Fruit fly (Drosophila melanogaster): Measurements from ENCODE around the gene CG14708.
A peak's percentile ranks its signal among the peaks of the same experiment; 100 is the strongest.

The CG14708 gene

DNA sequence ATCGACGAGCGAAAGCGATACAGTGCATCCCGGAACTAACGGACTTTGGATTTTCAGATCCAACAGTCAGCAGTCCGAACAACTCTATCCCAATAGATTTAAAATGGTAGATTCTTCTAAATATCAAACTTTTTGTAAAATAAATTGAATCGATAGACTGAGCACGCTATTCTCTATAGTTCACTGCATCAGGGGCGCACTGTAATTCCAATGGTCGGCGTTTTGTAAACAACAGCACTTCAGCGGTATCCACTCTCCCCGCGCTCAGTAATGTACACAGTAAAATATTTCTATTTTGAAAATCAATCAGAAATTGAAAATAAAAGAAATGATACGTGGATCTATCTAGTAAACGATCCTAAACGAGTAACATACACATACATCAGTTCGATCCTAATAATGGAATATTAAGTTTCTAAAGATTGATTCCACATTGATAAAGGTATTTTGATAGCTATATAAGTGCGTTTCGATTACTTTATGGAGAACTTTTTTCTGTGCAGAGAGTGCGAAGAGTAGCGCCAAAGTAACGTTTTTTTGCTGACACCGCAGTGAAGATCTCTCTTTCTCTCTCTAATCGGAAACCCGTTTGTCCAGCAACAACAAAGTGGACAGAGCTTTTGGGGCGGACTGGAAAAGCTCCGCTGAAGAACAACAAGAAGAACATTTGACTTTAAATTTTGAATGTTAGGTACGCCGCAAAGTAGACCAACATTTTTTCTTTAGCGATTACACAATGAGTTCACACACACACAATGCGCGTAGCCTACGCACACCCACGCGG lies 8.6 kb downstream of the CG14708 start (continued):
- TF ChIP-seq CG32767 (GFP tag; IDR thresholded peaks at IDR 0.05), result peak; percentile 68; the same call in 1 of the 2 replicates
- TF ChIP-seq hbn (GFP tag; IDR thresholded peaks at IDR 0.05; ENCODE audit: partially characterized antibody), result no peak
- peak; percentile 76 for TF ChIP-seq CG8281 (tag; optimal IDR thresholded peaks at IDR 0.05)
- peak; percentile 85 for TF ChIP-seq tx (GFP tag; optimal IDR thresholded peaks at IDR 0.05)
- peak; percentile 89 for TF ChIP-seq CG3847 (GFP tag; IDR thresholded peaks at IDR 0.05)
- TF ChIP-seq yki (optimal IDR thresholded peaks at IDR 0.05), result no peak
- TF ChIP-seq Nf-YC (tag; optimal IDR thresholded peaks at IDR 0.05), result peak; percentile 88
- peak; percentile 93 for TF ChIP-seq CG15269 (tag; optimal IDR thresholded peaks at IDR 0.05)
- peak; percentile 87 for TF ChIP-seq exex (tag; optimal IDR thresholded peaks at IDR 0.05)
- TF ChIP-seq Optix (GFP tag; IDR thresholded peaks at IDR 0.05), result peak; percentile 79
- peak; percentile 96 for TF ChIP-seq Meics (GFP tag; optimal IDR thresholded peaks at IDR 0.05)
- peak; percentile 97 for TF ChIP-seq Camta (GFP tag; optimal IDR thresholded peaks at IDR 0.05)
- TF ChIP-seq Fer3 (tag; optimal IDR thresholded peaks at IDR 0.05), result peak; percentile 94
- TF ChIP-seq sima (GFP tag; optimal IDR thresholded peaks at IDR 0.05), result peak; percentile 80
- TF ChIP-seq knrl (GFP tag; IDR thresholded peaks at IDR 0.05; ENCODE audit: partially characterized antibody), result no peak
- TF ChIP-seq ato (GFP tag; IDR thresholded peaks at IDR 0.05; ENCODE audit: partially characterized antibody), result peak; percentile 7; the same call in 1 of the 2 replicates
- peak; percentile 92 for TF ChIP-seq rib (GFP tag; IDR thresholded peaks at IDR 0.05)
- no peak for TF ChIP-seq Opbp (GFP tag; IDR thresholded peaks at IDR 0.05; ENCODE audit: partially characterized antibody)
- no peak for TF ChIP-seq br (optimal IDR thresholded peaks at IDR 0.05)
- TF ChIP-seq CG15011 (GFP tag; optimal IDR thresholded peaks at IDR 0.05), result peak; percentile 90
- TF ChIP-seq Oaz (GFP tag; IDR thresholded peaks at IDR 0.05), result peak; percentile 78
- peak; percentile 87 for TF ChIP-seq Fer2 (tag; optimal IDR thresholded peaks at IDR 0.05)
- TF ChIP-seq Awh (GFP tag; IDR thresholded peaks at IDR 0.05), result peak; percentile 94
- peak; percentile 88 for TF ChIP-seq Dad (GFP tag; optimal IDR thresholded peaks at IDR 0.05)
- no peak; the same call in 1 of the 2 replicates for TF ChIP-seq Bgb (GFP tag; IDR thresholded peaks at IDR 0.05; ENCODE audit: partially characterized antibody)
- peak; percentile 69 for TF ChIP-seq Mad (GFP tag; optimal IDR thresholded peaks at IDR 0.05)
- TF ChIP-seq CG12155 (GFP tag; optimal IDR thresholded peaks at IDR 0.05), result peak; percentile 87
- peak; percentile 84 for TF ChIP-seq CG14710 (tag; optimal IDR thresholded peaks at IDR 0.05)
- TF ChIP-seq CG7271 (tag; optimal IDR thresholded peaks at IDR 0.05), result peak; percentile 30
- TF ChIP-seq bbx (GFP tag; IDR thresholded peaks at IDR 0.05; ENCODE audit: partially characterized antibody), result no peak
- peak; percentile 26 for TF ChIP-seq CG2202 (tag; optimal IDR thresholded peaks at IDR 0.05)
- no peak for TF ChIP-seq usp (GFP tag; optimal IDR thresholded peaks at IDR 0.05)
- TF ChIP-seq CG6654 (GFP tag; optimal IDR thresholded peaks at IDR 0.05), result peak; percentile 64
- peak; percentile 89 for TF ChIP-seq klu (GFP tag; IDR thresholded peaks at IDR 0.05)
- TF ChIP-seq CG3995 (GFP tag; optimal IDR thresholded peaks at IDR 0.05), result peak; percentile 75
- peak; percentile 88 for TF ChIP-seq Nf-YA (GFP tag; IDR thresholded peaks at IDR 0.05)
- TF ChIP-seq tio (GFP tag; optimal IDR thresholded peaks at IDR 0.05), result peak; percentile 75
- TF ChIP-seq ind (GFP tag; optimal IDR thresholded peaks at IDR 0.05), result peak; percentile 95
- TF ChIP-seq luna (GFP tag; optimal IDR thresholded peaks at IDR 0.05), result peak; percentile 84
- TF ChIP-seq Six4 (GFP tag; optimal IDR thresholded peaks at IDR 0.05), result peak; percentile 85
- TF ChIP-seq HLH54F (GFP tag; optimal IDR thresholded peaks at IDR 0.05), result peak; percentile 90
- peak; percentile 64 for TF ChIP-seq Ets97D (GFP tag; optimal IDR thresholded peaks at IDR 0.05)
- peak; percentile 43; the same call in 1 of the 2 replicates for TF ChIP-seq Dip2 (GFP tag; IDR thresholded peaks at IDR 0.05)
- peak; percentile 95 for TF ChIP-seq CG11504 (tag; optimal IDR thresholded peaks at IDR 0.05)
- TF ChIP-seq CG1529 (GFP tag; optimal IDR thresholded peaks at IDR 0.05), result peak; percentile 73
- TF ChIP-seq NFAT (GFP tag; IDR thresholded peaks at IDR 0.05), result peak; percentile 97
- peak; percentile 92 for TF ChIP-seq CG7839 (tag; optimal IDR thresholded peaks at IDR 0.05)
- no peak for TF ChIP-seq inv (GFP tag; IDR thresholded peaks at IDR 0.05; ENCODE audit: partially characterized antibody)
- TF ChIP-seq vnd (GFP tag; IDR thresholded peaks at IDR 0.05; ENCODE audit: partially characterized antibody), result no peak
